Fruit fly (Drosophila melanogaster) whole organism, embryonic: ENCODE data around the gene Rsph3.

Experiments used
- Awh ChIP-seq: fragments of 200-800 bp; sonication (Bioruptor generic); IDR thresholded peaks from 2 replicates; pipeline ENCODE4, ENCODE4 v1.3.6; 2022; ENCODE audit warnings: missing biosample characterization, missing genetic modification characterization
- Bdp1 ChIP-seq: fragments of 200-800 bp; sonication (Bioruptor generic); optimal IDR thresholded peaks from 3 replicates; lab custom pipeline; 2016; ENCODE audit warnings: missing biosample characterization, missing genetic modification characterization
- CG10366 ChIP-seq: fragments of 200-800 bp; sonication (Bioruptor generic); IDR thresholded peaks from 2 replicates; pipeline ENCODE4 v1.3.6; 2022; ENCODE audit warnings: missing biosample characterization, missing genetic modification characterization
- CG10462 ChIP-seq: fragments of 200-800 bp; sonication (Bioruptor generic); optimal IDR thresholded peaks from 2 replicates; lab custom pipeline; 2016; ENCODE audit warnings: missing biosample characterization, missing genetic modification characterization
- CG11247 ChIP-seq: fragments of 200-800 bp; sonication (Bioruptor generic); IDR thresholded peaks from 2 replicates; pipeline ENCODE4 v1.3.6; 2022; ENCODE audit warnings: missing biosample characterization, missing genetic modification characterization
- CG12104 ChIP-seq: fragments of 200-800 bp; sonication (Bioruptor generic); optimal IDR thresholded peaks from 3 replicates; lab custom pipeline; 2016; ENCODE audit warnings: missing biosample characterization, missing genetic modification characterization
- CG12219 ChIP-seq: fragments of 200-800 bp; sonication (Bioruptor generic); optimal IDR thresholded peaks from 3 replicates; lab custom pipeline; 2018; ENCODE audit warnings: missing biosample characterization, mild to moderate bottlenecking, missing genetic modification characterization
- CG12659 ChIP-seq: fragments of 200-800 bp; sonication (Bioruptor generic); optimal IDR thresholded peaks from 3 replicates; lab custom pipeline; 2017; ENCODE audit warnings: mild to moderate bottlenecking, missing biosample characterization, missing genetic modification reagents, missing genetic modification characterization
- CG15269 ChIP-seq: fragments of 200-800 bp; sonication (Bioruptor generic); optimal IDR thresholded peaks from 2 replicates; lab custom pipeline; 2018; ENCODE audit warnings: missing biosample characterization, mild to moderate bottlenecking, missing genetic modification characterization, moderate library complexity
- CG15514 ChIP-seq: fragments of 200-800 bp; sonication (Bioruptor generic); optimal IDR thresholded peaks from 3 replicates; lab custom pipeline; 2017; ENCODE audit warnings: missing biosample characterization, missing genetic modification characterization, mild to moderate bottlenecking, moderate library complexity, missing genetic modification reagents
- CG17802 ChIP-seq: fragments of 200-800 bp; sonication (Bioruptor generic); optimal IDR thresholded peaks from 2 replicates; lab custom pipeline; 2018; ENCODE audit warnings: missing biosample characterization, mild to moderate bottlenecking, missing genetic modification characterization, moderate library complexity
- CG2199 ChIP-seq: fragments of 200-800 bp; sonication (Bioruptor generic); IDR thresholded peaks from 3 replicates; pipeline ENCODE4 v1.3.6; 2022; ENCODE audit warnings: missing biosample characterization, missing genetic modification characterization
- CG2202 ChIP-seq: fragments of 200-800 bp; sonication (Bioruptor generic); optimal IDR thresholded peaks from 2 replicates; lab custom pipeline; 2018; ENCODE audit warnings: missing biosample characterization, mild to moderate bottlenecking, missing genetic modification characterization
- CG30403 ChIP-seq: fragments of 200-800 bp; sonication (Bioruptor generic); optimal IDR thresholded peaks from 3 replicates; lab custom pipeline; 2016; ENCODE audit warnings: missing biosample characterization, missing genetic modification characterization
- CG34376 ChIP-seq: fragments of 200-800 bp; sonication (Bioruptor generic); optimal IDR thresholded peaks from 2 replicates; lab custom pipeline; 2018; ENCODE audit warnings: missing biosample characterization, mild to moderate bottlenecking, missing genetic modification characterization
- CG4707 ChIP-seq: fragments of 200-800 bp; sonication (Bioruptor generic); optimal IDR thresholded peaks from 2 replicates; lab custom pipeline; 2018; ENCODE audit warnings: missing biosample characterization, mild to moderate bottlenecking, missing genetic modification characterization, moderate library complexity
- CG5953 ChIP-seq: fragments of 200-800 bp; sonication (Bioruptor generic); IDR thresholded peaks from 2 replicates; pipeline ENCODE4 v1.3.6; 2022; ENCODE audit warnings: missing biosample characterization, missing genetic modification characterization
- CG7786 ChIP-seq: fragments of 200-800 bp; sonication (Bioruptor generic); optimal IDR thresholded peaks from 2 replicates; lab custom pipeline; 2016; ENCODE audit warnings: missing biosample characterization, missing genetic modification characterization
- CG7987 ChIP-seq: fragments of 200-800 bp; sonication (Bioruptor generic); optimal IDR thresholded peaks from 2 replicates; lab custom pipeline; 2018; ENCODE audit warnings: missing biosample characterization, mild to moderate bottlenecking, missing genetic modification characterization, moderate library complexity
- CG9727 ChIP-seq: fragments of 200-800 bp; sonication (Bioruptor generic); optimal IDR thresholded peaks from 3 replicates; lab custom pipeline; 2017; ENCODE audit warnings: missing biosample characterization, mild to moderate bottlenecking, missing genetic modification characterization
- CG9876 ChIP-seq: fragments of 200-800 bp; sonication (Bioruptor generic); optimal IDR thresholded peaks from 2 replicates; lab custom pipeline; 2016; ENCODE audit warnings: missing biosample characterization, missing genetic modification characterization
- D19B ChIP-seq: fragments of 200-800 bp; sonication (Bioruptor generic); optimal IDR thresholded peaks from 2 replicates; lab custom pipeline; 2017; ENCODE audit warnings: missing biosample characterization, mild to moderate bottlenecking, missing genetic modification characterization
- Doc2 ChIP-seq: fragments of 200-800 bp; sonication (Bioruptor generic); IDR thresholded peaks from 2 replicates; pipeline ENCODE4 v1.3.6; 2022; ENCODE audit warnings: missing biosample characterization, missing genetic modification characterization
- ERR ChIP-seq: fragments of 200-800 bp; sonication (Bioruptor generic); optimal IDR thresholded peaks from 2 replicates; lab custom pipeline; 2016; ENCODE audit warnings: missing biosample characterization, missing genetic modification characterization
- Fer3 ChIP-seq: fragments of 200-800 bp; sonication (Bioruptor generic); optimal IDR thresholded peaks from 2 replicates; lab custom pipeline; 2018; ENCODE audit warnings: missing biosample characterization, mild to moderate bottlenecking, missing genetic modification characterization, moderate library complexity
- Hey ChIP-seq: fragments of 200-800 bp; sonication (Bioruptor generic); optimal IDR thresholded peaks from 3 replicates; lab custom pipeline; 2018; ENCODE audit warnings: missing biosample characterization, mild to moderate bottlenecking, missing genetic modification characterization
- MTF-1 ChIP-seq: fragments of 200-800 bp; sonication (Bioruptor generic); optimal IDR thresholded peaks from 2 replicates; lab custom pipeline; 2018; ENCODE audit warnings: missing biosample characterization, mild to moderate bottlenecking, missing genetic modification characterization, borderline replicate concordance
- NfI ChIP-seq: fragments of 200-800 bp; sonication (Bioruptor generic); optimal IDR thresholded peaks from 3 replicates; lab custom pipeline; 2018; ENCODE audit warnings: missing biosample characterization, mild to moderate bottlenecking, missing genetic modification characterization, moderate library complexity
- Opbp ChIP-seq: fragments of 200-800 bp; sonication (Bioruptor generic); IDR thresholded peaks from 3 replicates; pipeline ENCODE4 v1.3.6; 2022; ENCODE audit warnings: missing biosample characterization, missing genetic modification characterization; ENCODE audit not compliant: partially characterized antibody
- Rx ChIP-seq: fragments of 200-800 bp; sonication (Bioruptor generic); IDR thresholded peaks from 2 replicates; pipeline ENCODE4 v1.3.6; 2022; ENCODE audit warnings: missing biosample characterization, missing genetic modification characterization
- Scr ChIP-seq: fragments of 200-800 bp; sonication (Bioruptor generic); IDR thresholded peaks from 2 replicates; pipeline ENCODE4 v1.3.6; 2022; ENCODE audit warnings: missing biosample characterization, missing genetic modification characterization; ENCODE audit not compliant: partially characterized antibody
- Stat92E ChIP-seq, 3 experiments: fragments of >200 bp in 2 of 3; fragments of 200-800 bp in 1 of 3; sonication (Bioruptor generic) in 1 of 3; optimal IDR thresholded peaks; 2 replicates each; lab custom pipeline; 2017 to 2019; ENCODE audit warnings: missing biosample characterization in 3 of 3, missing genetic modification characterization in 3 of 3, mild to moderate bottlenecking in 1 of 3, moderate library complexity in 1 of 3
- Taf1 ChIP-seq: fragments of 200-800 bp; sonication (Bioruptor generic); IDR thresholded peaks from 2 replicates; pipeline ENCODE4 v1.3.6; 2022; ENCODE audit warnings: missing biosample characterization, missing genetic modification characterization
- ap ChIP-seq: fragments of 200-800 bp; sonication (Bioruptor generic); IDR thresholded peaks from 2 replicates; pipeline ENCODE4 v1.3.6; 2022; ENCODE audit warnings: missing biosample characterization, missing genetic modification characterization
- bsh ChIP-seq, 2 experiments: fragments of 200-800 bp; sonication (Bioruptor generic); optimal IDR thresholded peaks; 2 replicates each; lab custom pipeline; 2017 to 2018; ENCODE audit warnings: mild to moderate bottlenecking in 2 of 2, missing biosample characterization in 2 of 2, missing genetic modification characterization in 2 of 2, moderate library complexity in 1 of 2
- ci ChIP-seq: fragments of 200-800 bp; sonication (Bioruptor generic); IDR thresholded peaks from 3 replicates; pipeline ENCODE4 v1.3.6; 2022; ENCODE audit warnings: missing biosample characterization, missing genetic modification characterization
- disco-r ChIP-seq: fragments of 200-800 bp; sonication (Bioruptor generic); optimal IDR thresholded peaks from 2 replicates; lab custom pipeline; 2016; ENCODE audit warnings: missing biosample characterization, missing genetic modification characterization
- gce ChIP-seq: fragments of 200-800 bp; sonication (Bioruptor generic); IDR thresholded peaks from 3 replicates; pipeline ENCODE4 v1.3.6; 2022; ENCODE audit warnings: missing biosample characterization, missing genetic modification characterization
- gsb-n ChIP-seq: fragments of 200-800 bp; sonication (Bioruptor generic); optimal IDR thresholded peaks from 3 replicates; lab custom pipeline; 2018; ENCODE audit warnings: missing biosample characterization, mild to moderate bottlenecking, missing genetic modification characterization
- h ChIP-seq: fragments of >200 bp; optimal IDR thresholded peaks from 2 replicates; lab custom pipeline; 2017
- inv ChIP-seq: fragments of 200-800 bp; sonication (Bioruptor generic); IDR thresholded peaks from 2 replicates; pipeline ENCODE4 v1.3.6; 2022; ENCODE audit warnings: missing biosample characterization, missing genetic modification characterization; ENCODE audit not compliant: partially characterized antibody
- nom ChIP-seq: fragments of 200-800 bp; sonication (Bioruptor generic); optimal IDR thresholded peaks from 2 replicates; lab custom pipeline; 2017; ENCODE audit warnings: missing biosample characterization, missing genetic modification characterization, mild to moderate bottlenecking, moderate library complexity, missing genetic modification reagents
- odd ChIP-seq: fragments of 200-800 bp; sonication (Bioruptor generic); optimal IDR thresholded peaks from 2 replicates; lab custom pipeline; 2017; ENCODE audit warnings: missing biosample characterization, mild to moderate bottlenecking, missing genetic modification characterization
- ro ChIP-seq: fragments of 200-800 bp; sonication (Bioruptor generic); IDR thresholded peaks from 2 replicates; pipeline ENCODE4 v1.3.6; 2022; ENCODE audit warnings: missing biosample characterization, missing genetic modification characterization
- scrt ChIP-seq: fragments of 200-800 bp; sonication (Bioruptor generic); optimal IDR thresholded peaks from 2 replicates; lab custom pipeline; 2018; ENCODE audit warnings: missing biosample characterization, mild to moderate bottlenecking, missing genetic modification characterization, moderate library complexity
- sima ChIP-seq: fragments of 200-800 bp; sonication (Bioruptor generic); optimal IDR thresholded peaks from 2 replicates; lab custom pipeline; 2016; ENCODE audit warnings: missing biosample characterization, missing genetic modification characterization
- stwl ChIP-seq: fragments of 200-800 bp; sonication (Bioruptor generic); optimal IDR thresholded peaks from 3 replicates; lab custom pipeline; 2018; ENCODE audit warnings: missing biosample characterization, mild to moderate bottlenecking, missing genetic modification characterization, moderate library complexity
- trem ChIP-seq: fragments of 200-800 bp; optimal IDR thresholded peaks from 3 replicates; lab custom pipeline; 2019; ENCODE audit warnings: missing biosample characterization, mild to moderate bottlenecking, missing genetic modification characterization, moderate library complexity
- trh ChIP-seq: fragments of 200-800 bp; sonication (Bioruptor generic); optimal IDR thresholded peaks from 2 replicates; lab custom pipeline; 2016; ENCODE audit warnings: missing biosample characterization, missing genetic modification characterization
- vfl ChIP-seq: fragments of 200-800 bp; sonication (Bioruptor generic); optimal IDR thresholded peaks from 2 replicates; lab custom pipeline; 2016; ENCODE audit warnings: missing biosample characterization, missing genetic modification characterization

The Rsph3 gene

dm6 chr3L:6747127-6747526 is 15.9 kb downstream of the Rsph3 start (continued):
- TF ChIP-seq Scr (GFP tag; lab: Robert Waterston, UW) = peak; percentile 51; the same call in 1 of the 2 replicates
- TF ChIP-seq ro (GFP tag; lab: Robert Waterston, UW) = no peak
- no peak for TF ChIP-seq inv (GFP tag; lab: Robert Waterston, UW)
- TF ChIP-seq CG12659 (GFP tag; lab: Kevin White, UChicago) = peak; percentile 84
- no peak for TF ChIP-seq Taf1 (GFP tag; lab: Robert Waterston, UW)
- TF ChIP-seq Opbp (GFP tag; lab: Robert Waterston, UW) = peak; percentile 73
- no peak for TF ChIP-seq CG9876 (GFP tag; lab: Kevin White, UChicago)
- TF ChIP-seq CG10462 = no peak
- TF ChIP-seq nom (GFP tag; lab: Kevin White, UChicago) = peak; percentile 21
- TF ChIP-seq ap (GFP tag; lab: Robert Waterston, UW) = no peak
- TF ChIP-seq NfI (GFP tag; lab: Kevin White, UChicago) = peak; percentile 55
- peak; percentile 62 for TF ChIP-seq gsb-n
- peak; percentile 56 for TF ChIP-seq trem (tag; lab: Kevin White, UChicago)
- TF ChIP-seq h (lab: Kevin White, UChicago) = no peak
- no peak for TF ChIP-seq sima (GFP tag; lab: Kevin White, UChicago)
- TF ChIP-seq CG4707 (GFP tag; lab: Kevin White, UChicago) = no peak
- TF ChIP-seq Awh = no peak
- peak; percentile 9 for TF ChIP-seq Fer3 (tag; lab: Kevin White, UChicago)
- TF ChIP-seq stwl (tag; lab: Kevin White, UChicago) = peak; percentile 80
- TF ChIP-seq scrt (GFP tag; lab: Kevin White, UChicago) = no peak
- peak; percentile 84 for TF ChIP-seq ci
- no peak for TF ChIP-seq CG17802 (tag; lab: Kevin White, UChicago)
- no peak for TF ChIP-seq Bdp1
- no peak for TF ChIP-seq MTF-1
- peak; percentile 29 for TF ChIP-seq CG34376 (GFP tag; lab: Kevin White, UChicago)
- peak; percentile 38 for TF ChIP-seq CG10366 (GFP tag; lab: Robert Waterston, UW)
- peak; percentile 80; the same call in 2 of the 3 replicates for TF ChIP-seq CG2199 (GFP tag; lab: Robert Waterston, UW)
- TF ChIP-seq gce (GFP tag; lab: Robert Waterston, UW) = 0 out of 3 replicates have a peak, but pooled peaks have one; percentile 24
- TF ChIP-seq CG12219 (GFP tag; lab: Kevin White, UChicago) = no peak
- no peak for TF ChIP-seq CG12104
- TF ChIP-seq CG9727 (GFP tag; lab: Kevin White, UChicago) = peak; percentile 26
- TF ChIP-seq trh = no peak
- peak in 1 of 2 experiments; percentile 47 for TF ChIP-seq bsh (GFP tag; optimal IDR thresholded peaks at IDR 0.05; lab: Kevin White, UChicago)
- TF ChIP-seq Stat92E (GFP tag; optimal IDR thresholded peaks at IDR 0.05; lab: Kevin White, UChicago) = no peak
- peak; percentile 28 for TF ChIP-seq CG7987 (GFP tag; lab: Kevin White, UChicago)
- no peak for TF ChIP-seq Hey (tag; lab: Kevin White, UChicago)
- TF ChIP-seq vfl = peak; percentile 19
- TF ChIP-seq CG11247 = peak; percentile 52; the same call in 1 of the 2 replicates
- TF ChIP-seq Rx (GFP tag; lab: Robert Waterston, UW) = peak; percentile 57
- TF ChIP-seq disco-r = no peak
- TF ChIP-seq CG30403 (GFP tag; lab: Kevin White, UChicago) = peak; percentile 55
- TF ChIP-seq CG5953 = peak; percentile 40; the same call in 1 of the 2 replicates
- TF ChIP-seq Doc2 (GFP tag; lab: Robert Waterston, UW) = no peak
- no peak for TF ChIP-seq odd (GFP tag; lab: Kevin White, UChicago)
- TF ChIP-seq CG7786 (GFP tag; lab: Kevin White, UChicago) = peak; percentile 17
- peak; percentile 42 for TF ChIP-seq CG15514
- TF ChIP-seq CG2202 (tag; lab: Kevin White, UChicago) = no peak
- TF ChIP-seq CG15269 (tag; lab: Kevin White, UChicago) = peak; percentile 39
- TF ChIP-seq D19B (GFP tag; lab: Kevin White, UChicago) = no peak
- no peak for TF ChIP-seq ERR (GFP tag; lab: Kevin White, UChicago)
